Fruit fly (Drosophila melanogaster): ENCODE data around the gene Cad87A.

Gene Cad87A

DNA sequence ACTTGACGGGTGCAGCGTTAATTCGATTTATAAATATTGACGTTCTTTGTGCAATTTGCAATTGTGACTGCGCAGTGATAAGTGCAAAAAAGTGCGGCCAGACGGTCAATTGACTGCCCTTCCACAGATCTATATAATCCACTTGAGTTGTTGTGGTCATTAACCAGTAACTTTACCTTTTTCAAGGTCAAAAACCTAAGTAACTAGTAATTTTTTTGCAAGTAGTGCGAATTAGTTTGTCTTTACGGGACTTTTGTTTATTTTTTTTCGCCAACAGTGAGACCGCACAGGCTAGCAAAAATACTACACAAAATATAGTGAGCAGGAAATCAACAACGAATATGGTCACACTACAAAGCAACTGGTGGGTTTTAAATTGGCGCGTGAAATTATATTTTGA is 25.7 kb upstream of the Cad87A start, which contains the start of gene Tango9 (continued):
- no peak for TF ChIP-seq CG6254 (GFP tag; optimal IDR thresholded peaks at IDR 0.05)
- TF ChIP-seq stc (GFP tag; IDR thresholded peaks at IDR 0.05) = no peak
- no peak for TF ChIP-seq grn (GFP tag; optimal IDR thresholded peaks at IDR 0.05)
- TF ChIP-seq CG3838 (GFP tag; optimal IDR thresholded peaks at IDR 0.05) = no peak
- peak; percentile 39 for TF ChIP-seq YL-1 (GFP tag; optimal IDR thresholded peaks at IDR 0.05)
- no peak for TF ChIP-seq CG10959 (GFP tag; IDR thresholded peaks at IDR 0.05)
- peak; percentile 25 for TF ChIP-seq nmo (GFP tag; optimal IDR thresholded peaks at IDR 0.05)
- no peak for TF ChIP-seq nerfin-1 (tag; optimal IDR thresholded peaks at IDR 0.05)
- TF ChIP-seq C15 (GFP tag; IDR thresholded peaks at IDR 0.05) = no peak
- TF ChIP-seq ato (GFP tag; IDR thresholded peaks at IDR 0.05; ENCODE audit: partially characterized antibody) = no peak
- TF ChIP-seq chinmo (GFP tag; IDR thresholded peaks at IDR 0.05; ENCODE audit: partially characterized antibody) = no peak
- TF ChIP-seq CG17385 (GFP tag; optimal IDR thresholded peaks at IDR 0.05) = peak; percentile 17
- no peak for TF ChIP-seq CG31365 (tag; optimal IDR thresholded peaks at IDR 0.05)
- TF ChIP-seq Bteb2 (GFP tag; optimal IDR thresholded peaks at IDR 0.05) = no peak
- peak; percentile 14 for TF ChIP-seq CG2120 (GFP tag; optimal IDR thresholded peaks at IDR 0.05)
- no peak for TF ChIP-seq bowl (GFP tag; IDR thresholded peaks at IDR 0.05)
- TF ChIP-seq tin (GFP tag; optimal IDR thresholded peaks at IDR 0.05) = no peak
- peak; percentile 84 for TF ChIP-seq CG9797 (GFP tag; optimal IDR thresholded peaks at IDR 0.05)
- no peak for TF ChIP-seq Dek (tag; optimal IDR thresholded peaks at IDR 0.05)
- TF ChIP-seq ERR (GFP tag; optimal IDR thresholded peaks at IDR 0.05) = no peak
- TF ChIP-seq gce (GFP tag; IDR thresholded peaks at IDR 0.05) = no peak
- no peak for TF ChIP-seq pho (GFP tag; optimal IDR thresholded peaks at IDR 0.05)
- TF ChIP-seq CG3995 (GFP tag; optimal IDR thresholded peaks at IDR 0.05) = peak; percentile 47
- TF ChIP-seq CG18599 (GFP tag; optimal IDR thresholded peaks at IDR 0.05) = no peak
- no peak for TF ChIP-seq oc (tag; optimal IDR thresholded peaks at IDR 0.05)
- peak; percentile 38 for TF ChIP-seq BEAF-32 (GFP tag; optimal IDR thresholded peaks at IDR 0.05)
- TF ChIP-seq Bgb (GFP tag; IDR thresholded peaks at IDR 0.05; ENCODE audit: partially characterized antibody) = no peak
- TF ChIP-seq E2f1 (GFP tag; IDR thresholded peaks at IDR 0.05) = no peak
- TF ChIP-seq Poxn (GFP tag; IDR thresholded peaks at IDR 0.05) = no peak
- no peak for TF ChIP-seq eve (GFP tag; optimal IDR thresholded peaks at IDR 0.05)
- no peak for TF ChIP-seq HLHmδ (GFP tag; optimal IDR thresholded peaks at IDR 0.05)
- TF ChIP-seq CTCF (GFP tag; optimal IDR thresholded peaks at IDR 0.05) = no peak
- no peak for TF ChIP-seq Ssrp (tag; optimal IDR thresholded peaks at IDR 0.05)
- peak; percentile 44 for TF ChIP-seq Sry-δ (GFP tag; optimal IDR thresholded peaks at IDR 0.05)
- TF ChIP-seq Six4 (GFP tag; optimal IDR thresholded peaks at IDR 0.05) = no peak
- TF ChIP-seq CG16779 (GFP tag; IDR thresholded peaks at IDR 0.05) = no peak
- TF ChIP-seq Camta (GFP tag; optimal IDR thresholded peaks at IDR 0.05) = no peak
- TF ChIP-seq trh (GFP tag; optimal IDR thresholded peaks at IDR 0.05) = no peak
- TF ChIP-seq nerfin-2 (GFP tag; IDR thresholded peaks at IDR 0.05; ENCODE audit: partially characterized antibody) = no peak
- TF ChIP-seq CG17829 (tag; optimal IDR thresholded peaks at IDR 0.05) = peak; percentile 21
- TF ChIP-seq CG4282 (GFP tag; optimal IDR thresholded peaks at IDR 0.05) = no peak
- TF ChIP-seq CG10979 (tag; optimal IDR thresholded peaks at IDR 0.05) = no peak
- no peak for TF ChIP-seq gcm2 (GFP tag; optimal IDR thresholded peaks at IDR 0.05)
- TF ChIP-seq GATAe (GFP tag; conservative IDR thresholded peaks at IDR 0.05) = no peak
- TF ChIP-seq ind (GFP tag; optimal IDR thresholded peaks at IDR 0.05) = no peak
- no peak for TF ChIP-seq sna (GFP tag; IDR thresholded peaks at IDR 0.05; ENCODE audit: partially characterized antibody)
- TF ChIP-seq Atf6 (GFP tag; IDR thresholded peaks at IDR 0.05) = no peak
- no peak for TF ChIP-seq shn (GFP tag; optimal IDR thresholded peaks at IDR 0.05)
- TF ChIP-seq sug (tag; optimal IDR thresholded peaks at IDR 0.05) = peak; percentile 25
- no peak for TF ChIP-seq klu (GFP tag; IDR thresholded peaks at IDR 0.05)
- no peak for TF ChIP-seq gt (GFP tag; IDR thresholded peaks at IDR 0.05)
- TF ChIP-seq CG17802 (tag; optimal IDR thresholded peaks at IDR 0.05) = peak; percentile 95
- no peak for TF ChIP-seq sr (GFP tag; IDR thresholded peaks at IDR 0.05)

Measured in whole organism, embryonic.